Worm (Caenorhabditis elegans) whole organism, early embryonic: ENCODE data around the gene hch-1.

ENCODE experiments used
- F13C5.2 ChIP-seq: sonication (generic microtip); optimal IDR thresholded peaks from 2 replicates; lab custom pipeline; 2017; ENCODE audit warnings: mild to moderate bottlenecking, missing genetic modification characterization, inconsistent platforms, missing compliant biosample characterization
- ama-1 ChIP-seq: fragments of 150-350 bp; optimal IDR thresholded peaks from 2 replicates; lab custom pipeline; 2014
- ets-7 ChIP-seq: sonication (generic microtip); optimal IDR thresholded peaks from 2 replicates; lab custom pipeline; 2016; ENCODE audit warnings: missing genotype, missing genetic modification characterization, missing compliant biosample characterization
- hmbx-1 ChIP-seq: sonication (generic microtip); optimal IDR thresholded peaks from 2 replicates; lab custom pipeline; 2016; ENCODE audit warnings: mild to moderate bottlenecking, missing genetic modification characterization, missing compliant biosample characterization
- hmg-4 ChIP-seq: fragments of 200-800 bp; sonication (Bioruptor generic); optimal IDR thresholded peaks from 2 replicates; lab custom pipeline; 2018; ENCODE audit warnings: mild to moderate bottlenecking, missing genetic modification characterization, missing compliant biosample characterization
- scrt-1 ChIP-seq: fragments of 200-800 bp; sonication (Bioruptor generic); IDR thresholded peaks from 2 replicates; pipeline ENCODE4 v1.3.6; 2022; ENCODE audit warnings: missing genetic modification characterization, missing compliant biosample characterization
- tra-4 ChIP-seq: sonication (generic microtip); optimal IDR thresholded peaks from 2 replicates; lab custom pipeline; 2017; ENCODE audit warnings: missing genetic modification characterization, missing compliant biosample characterization

ce11 chrX:14701490-14701889 is 1.7 kb upstream of the hch-1 start, which contains the start of gene F40E10.5:
- TF ChIP-seq F13C5.2 (tag; lab: Kevin White, UChicago) (no peak), tra-4 (tag; lab: Kevin White, UChicago) (no peak), ama-1 (lab: Kevin White, UChicago) (no peak), hmg-4 (peak; percentile 22), ets-7 (tag; lab: Kevin White, UChicago) (no peak), hmbx-1 (tag; lab: Kevin White, UChicago) (no peak), scrt-1 (no peak)
